Fruit fly (Drosophila melanogaster): ENCODE measurements around the gene wac.

Gene wac

dm6 chr3L:294841-295408 lies 36.9 kb downstream of the wac start (continued):
- TF ChIP-seq dmrt11E (tag; optimal IDR thresholded peaks at IDR 0.05) (peak; percentile 79), CG6765 (GFP tag; optimal IDR thresholded peaks at IDR 0.05) (no peak), rib (GFP tag; IDR thresholded peaks at IDR 0.05) (no peak), CG17361 (GFP tag; IDR thresholded peaks at IDR 0.05) (peak; percentile 64), CTCF (GFP tag; optimal IDR thresholded peaks at IDR 0.05) (no peak), CG4820 (GFP tag; optimal IDR thresholded peaks at IDR 0.05) (peak; percentile 27), CG2202 (tag; optimal IDR thresholded peaks at IDR 0.05) (peak; percentile 63), chif (GFP tag; optimal IDR thresholded peaks at IDR 0.05) (peak; percentile 32 to 54), CoRest (tag; optimal IDR thresholded peaks at IDR 0.05) (peak; percentile 40), CG18764 (GFP tag; optimal IDR thresholded peaks at IDR 0.05) (peak; percentile 3), sens-2 (GFP tag; IDR thresholded peaks at IDR 0.05) (no peak), bbx (GFP tag; IDR thresholded peaks at IDR 0.05; ENCODE audit: partially characterized antibody) (no peak), croc (GFP tag; conservative IDR thresholded peaks at IDR 0.05) (0 out of 3 replicates have a peak, but pooled peaks have one; percentile 16), nmo (GFP tag; optimal IDR thresholded peaks at IDR 0.05) (peak; percentile 71), trem (tag; optimal IDR thresholded peaks at IDR 0.05) (peak; percentile 36), CG11695 (GFP tag; IDR thresholded peaks at IDR 0.05) (no peak), CG8478 (optimal IDR thresholded peaks at IDR 0.05) (no peak), CG2712 (tag; optimal IDR thresholded peaks at IDR 0.05) (peak; percentile 72), CG5245 (GFP tag; optimal IDR thresholded peaks at IDR 0.05) (peak; percentile 22), CG18262 (tag; optimal IDR thresholded peaks at IDR 0.05) (peak; percentile 70), z (GFP tag; IDR thresholded peaks at IDR 0.05) (no peak), Aef1 (GFP tag; IDR thresholded peaks at IDR 0.05) (no peak), inv (GFP tag; IDR thresholded peaks at IDR 0.05; ENCODE audit: partially characterized antibody) (no peak), ATbp (GFP tag; optimal IDR thresholded peaks at IDR 0.05) (peak; percentile 18), tll (GFP tag; optimal IDR thresholded peaks at IDR 0.05) (no peak), CG1529 (GFP tag; optimal IDR thresholded peaks at IDR 0.05) (peak; percentile 16), phol (tag; optimal IDR thresholded peaks at IDR 0.05) (peak; percentile 62), Pdp1 (GFP tag; optimal IDR thresholded peaks at IDR 0.05) (peak in 1 of 2 experiments; percentile 31), Side (GFP tag; optimal IDR thresholded peaks at IDR 0.05) (peak; percentile 20), CG6272 (GFP tag; IDR thresholded peaks at IDR 0.05) (no peak), CG12071 (GFP tag; optimal IDR thresholded peaks at IDR 0.05) (no peak), chn (GFP tag; optimal IDR thresholded peaks at IDR 0.05) (peak; percentile 15), CHES-1-like (GFP tag; optimal IDR thresholded peaks at IDR 0.05) (peak; percentile 8), Dll (GFP tag; IDR thresholded peaks at IDR 0.05; ENCODE audit: partially characterized antibody) (no peak), CG1792 (GFP tag; optimal IDR thresholded peaks at IDR 0.05) (no peak), CG2678 (tag; optimal IDR thresholded peaks at IDR 0.05) (peak; percentile 47), CG6683 (GFP tag; optimal IDR thresholded peaks at IDR 0.05) (no peak), eyg (GFP tag; optimal IDR thresholded peaks at IDR 0.05) (no peak), kah (GFP tag; optimal IDR thresholded peaks at IDR 0.05) (peak; percentile 15), Med (GFP tag) (peak; percentile 42), ind (GFP tag; optimal IDR thresholded peaks at IDR 0.05) (no peak), NC2β (GFP tag; optimal IDR thresholded peaks at IDR 0.05) (no peak), Max (GFP tag; optimal IDR thresholded peaks at IDR 0.05) (no peak), CG10274 (GFP tag; optimal IDR thresholded peaks at IDR 0.05) (peak; percentile 49), unpg (GFP tag; optimal IDR thresholded peaks at IDR 0.05) (peak; percentile 25), CG17802 (tag; optimal IDR thresholded peaks at IDR 0.05) (no peak), Chrac-16 (GFP tag; optimal IDR thresholded peaks at IDR 0.05) (peak; percentile 47), cad (GFP tag; optimal IDR thresholded peaks at IDR 0.05) (no peak), pnt (GFP tag; optimal IDR thresholded peaks at IDR 0.05) (no peak), Xbp1 (GFP tag; optimal IDR thresholded peaks at IDR 0.05) (peak; percentile 16), Hmr (GFP tag; optimal IDR thresholded peaks at IDR 0.05) (no peak)

All from whole organism, embryonic.